Fruit fly (Drosophila melanogaster): Measurements from ENCODE around the gene CG31800.

CG31800 gene

dm6 chr2L:19014881-19015366 lies 19.5 kb downstream of the CG31800 start:
- TF ChIP-seq insv (optimal IDR thresholded peaks at IDR 0.05) (no peak), Myc (optimal IDR thresholded peaks at IDR 0.05) (no peak), ttk (optimal IDR thresholded peaks at IDR 0.05) (no peak), Sin3A (optimal IDR thresholded peaks at IDR 0.05) (no peak), psq (optimal IDR thresholded peaks at IDR 0.05) (no peak), h (optimal IDR thresholded peaks at IDR 0.05) (no peak)

- TF ChIP-seq Sin3A (optimal IDR thresholded peaks at IDR 0.05) (no peak), psq (optimal IDR thresholded peaks at IDR 0.05) (no peak), insv (optimal IDR thresholded peaks at IDR 0.05) (no peak), ttk (optimal IDR thresholded peaks at IDR 0.05) (no peak), Myc (optimal IDR thresholded peaks at IDR 0.05) (no peak), h (optimal IDR thresholded peaks at IDR 0.05) (no peak)
These were observed 20.1 kb downstream of the CG31800 start for dm6 chr2L:19014032-19014880.

dm6 chr2L:19012776-19013328 lies 21.5 kb downstream of the CG31800 start:
- no peak for TF ChIP-seq insv (optimal IDR thresholded peaks at IDR 0.05)

dm6 chr2L:19011895-19012645 lies 22.3 kb downstream of the CG31800 start:
- TF ChIP-seq Sin3A (optimal IDR thresholded peaks at IDR 0.05) (no peak), h (optimal IDR thresholded peaks at IDR 0.05) (no peak), insv (optimal IDR thresholded peaks at IDR 0.05) (no peak), psq (optimal IDR thresholded peaks at IDR 0.05) (no peak), Myc (optimal IDR thresholded peaks at IDR 0.05) (no peak), ttk (optimal IDR thresholded peaks at IDR 0.05) (no peak)

dm6 chr2L:19010566-19010965 lies 23.8 kb downstream of the CG31800 start, which contains the start of gene robl37BC:
TSS of gene robl37BC (plus strand) at chr2L:19010866.
- TF ChIP-seq ttk (optimal IDR thresholded peaks at IDR 0.05): no peak
- TF ChIP-seq Myc (optimal IDR thresholded peaks at IDR 0.05): no peak
- TF ChIP-seq h (optimal IDR thresholded peaks at IDR 0.05): no peak
- TF ChIP-seq insv (optimal IDR thresholded peaks at IDR 0.05): no peak
- TF ChIP-seq psq (optimal IDR thresholded peaks at IDR 0.05): no peak
- TF ChIP-seq Sin3A (optimal IDR thresholded peaks at IDR 0.05): no peak

dm6 chr2L:19010037-19010436 lies 24.3 kb downstream of the CG31800 start:
- TF ChIP-seq h (optimal IDR thresholded peaks at IDR 0.05) (no peak), psq (optimal IDR thresholded peaks at IDR 0.05) (no peak), ttk (optimal IDR thresholded peaks at IDR 0.05) (no peak), Sin3A (optimal IDR thresholded peaks at IDR 0.05) (no peak), Myc (optimal IDR thresholded peaks at IDR 0.05) (no peak), insv (optimal IDR thresholded peaks at IDR 0.05) (no peak)

- no peak for TF ChIP-seq Sin3A (optimal IDR thresholded peaks at IDR 0.05)
These were observed 25.2 kb downstream of the CG31800 start, which contains the start of gene RpL30 for dm6 chr2L:19009130-19009529. TSS of gene RpL30 (minus strand) at chr2L:19009306.

dm6 chr2L:19002959-19003371 lies 31.4 kb downstream of the CG31800 start, which contains the start of gene CG31793:
TSS of gene CG31793 (plus strand) at chr2L:19003367.
- TF ChIP-seq insv (optimal IDR thresholded peaks at IDR 0.05): no peak
- TF ChIP-seq psq (optimal IDR thresholded peaks at IDR 0.05): no peak
- TF ChIP-seq h (optimal IDR thresholded peaks at IDR 0.05): no peak
- TF ChIP-seq ttk (optimal IDR thresholded peaks at IDR 0.05): no peak
- no peak for TF ChIP-seq Myc (optimal IDR thresholded peaks at IDR 0.05)
- TF ChIP-seq Sin3A (optimal IDR thresholded peaks at IDR 0.05): no peak

dm6 chr2L:19002468-19002867 lies 31.9 kb downstream of the CG31800 start:
- TF ChIP-seq Myc (optimal IDR thresholded peaks at IDR 0.05): no peak
- no peak for TF ChIP-seq ttk (optimal IDR thresholded peaks at IDR 0.05)
- TF ChIP-seq psq (optimal IDR thresholded peaks at IDR 0.05): no peak
- no peak for TF ChIP-seq h (optimal IDR thresholded peaks at IDR 0.05)
- no peak for TF ChIP-seq insv (optimal IDR thresholded peaks at IDR 0.05)
- TF ChIP-seq Sin3A (optimal IDR thresholded peaks at IDR 0.05): no peak

- TF ChIP-seq Myc (optimal IDR thresholded peaks at IDR 0.05) (no peak), ttk (optimal IDR thresholded peaks at IDR 0.05) (no peak), h (optimal IDR thresholded peaks at IDR 0.05) (no peak), psq (optimal IDR thresholded peaks at IDR 0.05) (no peak), Sin3A (optimal IDR thresholded peaks at IDR 0.05) (no peak), insv (optimal IDR thresholded peaks at IDR 0.05) (no peak)
These were observed 37.2 kb downstream of the CG31800 start, which contains the start of gene CG31792 for dm6 chr2L:18997148-18997547. TSS of gene CG31792 (plus strand) at chr2L:18997448.

dm6 chr2L:18995660-18996417 lies 38.5 kb downstream of the CG31800 start, which contains the start of gene CG10650:
TSS of gene CG10650 (minus strand) at chr2L:18995934.
- TF ChIP-seq Sin3A (optimal IDR thresholded peaks at IDR 0.05): no peak
- no peak for TF ChIP-seq h (optimal IDR thresholded peaks at IDR 0.05)
